Fruit fly (Drosophila melanogaster) whole organism, pupa: ENCODE results near the gene CG43135.
A peak's percentile ranks its signal among the peaks of the same experiment; 100 is the strongest.

Experiments
- CG10348 ChIP-seq: fragments of 200-800 bp; sonication (Bioruptor generic); IDR thresholded peaks from 2 replicates; pipeline ENCODE4 v1.3.6; 2022; ENCODE audit warnings: missing biosample characterization, missing genetic modification characterization
- CG9948 ChIP-seq: fragments of 200-800 bp; sonication (Bioruptor generic); optimal IDR thresholded peaks from 2 replicates; lab custom pipeline; 2018; ENCODE audit warnings: missing biosample characterization, mild to moderate bottlenecking, missing genetic modification characterization, moderate library complexity
- gl ChIP-seq: fragments of 200-800 bp; sonication (Bioruptor generic); optimal IDR thresholded peaks from 2 replicates; lab custom pipeline; 2018; ENCODE audit warnings: missing biosample characterization, mild to moderate bottlenecking, missing genetic modification characterization

dm6 chrX:4203713-4204447 is 44.3 kb upstream of the CG43135 start:
- TF ChIP-seq gl: no peak
- TF ChIP-seq CG9948 (tag; lab: Kevin White, UChicago): peak; percentile 12
- no peak for TF ChIP-seq CG10348 (GFP tag; lab: Robert Waterston, UW)
